Worm (Caenorhabditis elegans): ENCODE measurements around the gene C34E10.10.
A peak's percentile ranks its signal among the peaks of the same experiment; 100 is the strongest.

C34E10.10 gene

DNA sequence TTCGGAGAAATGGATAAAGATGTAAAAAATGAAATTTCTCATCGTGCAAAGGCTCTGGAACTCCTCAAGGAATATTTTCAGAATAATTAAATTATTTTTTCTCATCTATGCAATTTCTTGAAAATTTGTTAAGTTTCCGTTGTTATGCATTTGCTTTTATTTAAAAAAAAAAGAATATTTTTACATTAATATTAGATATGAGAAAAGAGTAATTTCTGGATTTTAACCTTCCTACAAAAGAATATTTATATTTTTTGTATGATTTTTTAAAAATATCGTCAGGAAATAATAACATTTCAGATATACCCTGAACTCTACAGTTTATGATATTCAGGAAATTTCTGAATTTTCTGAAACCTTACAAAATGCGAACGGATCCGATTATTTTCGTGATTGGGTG lies 37.1 kb upstream of the C34E10.10 start, which contains the start of gene gro-1:
TSS of gene gro-1 (plus strand) at position 301 of the 400 bp plus-strand sequence.
- TF ChIP-seq saeg-2 (GFP tag; IDR thresholded peaks at IDR 0.05) (no peak), lin-39 (tag; optimal IDR thresholded peaks at IDR 0.05) (no peak), unc-62 (GFP tag; optimal IDR thresholded peaks at IDR 0.05 in 1 of 2) (peak in 1 of 2 experiments; percentile 17), unc-62 (tag; optimal IDR thresholded peaks at IDR 0.05) (no peak), mdt-29 (GFP tag; IDR thresholded peaks at IDR 0.05) (no peak), gei-8 (GFP tag; optimal IDR thresholded peaks at IDR 0.05) (no peak)

DNA sequence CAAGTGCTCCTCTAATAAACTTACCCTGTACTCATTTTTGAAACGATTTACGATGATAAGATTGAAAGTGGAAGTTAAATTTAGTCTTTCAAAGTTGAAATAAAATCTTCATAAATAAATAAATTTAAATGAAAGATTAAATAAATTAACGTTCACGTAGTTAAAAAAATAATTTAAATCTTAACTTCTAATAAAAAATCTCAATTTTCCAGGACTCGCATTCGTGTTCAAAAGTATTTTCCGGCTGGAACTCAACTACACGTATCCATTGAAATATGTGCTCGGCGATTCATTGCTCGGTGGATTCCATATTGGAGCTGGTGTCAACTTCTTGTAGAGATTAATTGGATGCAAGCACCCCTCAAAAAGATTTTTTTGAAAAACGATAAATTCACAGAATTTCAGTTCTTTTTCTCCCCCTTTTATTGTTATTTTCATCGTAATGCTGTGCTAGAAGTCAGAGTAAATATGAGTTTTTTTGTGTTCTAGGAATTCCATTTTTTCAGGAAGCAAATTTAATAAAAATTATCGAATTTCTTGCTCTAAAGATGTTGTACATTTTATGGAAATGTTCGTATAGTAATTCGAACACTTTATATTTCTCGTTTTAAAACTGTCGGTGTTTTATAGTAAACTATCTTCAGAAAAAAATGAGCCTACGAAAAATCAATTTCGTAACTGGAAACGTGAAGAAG lies 35.8 kb upstream of the C34E10.10 start, which contains the start of the genes C34E10.9 and hap-1:
TSS of gene C34E10.9 (minus strand) at position 101 of the 695 bp plus-strand sequence.
TSS of gene hap-1 (plus strand) at position 645 of the 695 bp plus-strand sequence.
- TF ChIP-seq tag-97 (GFP tag; IDR thresholded peaks at IDR 0.05) (no peak), F49E8.2 (tag; optimal IDR thresholded peaks at IDR 0.05; ENCODE audit: borderline replicate concordance) (no peak), F44E2.7 (GFP tag; IDR thresholded peaks at IDR 0.05) (no peak), nhr-102 (tag; optimal IDR thresholded peaks at IDR 0.05) (no peak), nhr-48 (tag; optimal IDR thresholded peaks at IDR 0.05) (no peak)

DNA sequence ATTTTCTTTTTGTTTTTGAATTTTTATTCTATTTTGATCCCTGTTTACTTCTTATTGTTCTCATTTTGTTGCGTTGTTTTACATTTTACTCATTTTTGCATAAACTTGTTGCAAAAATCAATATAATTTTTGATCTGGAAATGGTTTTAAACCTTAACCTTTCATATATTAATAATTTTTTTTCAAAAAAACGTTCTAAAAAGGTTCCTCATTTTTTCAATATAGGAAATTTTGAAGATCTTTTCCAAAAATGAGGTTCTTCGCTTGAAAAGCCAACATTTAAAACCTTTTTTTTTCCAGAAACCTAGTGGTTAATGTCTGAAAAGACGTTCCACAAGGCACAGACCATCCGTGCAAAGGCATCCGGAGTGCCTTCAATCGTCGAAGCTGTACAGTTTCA lies 32.7 kb upstream of the C34E10.10 start, which contains the start of gene gop-3:
TSS of gene gop-3 (plus strand) at position 301 of the 400 bp plus-strand sequence.
- no peak for TF ChIP-seq ceh-32 (tag; optimal IDR thresholded peaks at IDR 0.05; ENCODE audit: poor library complexity)
- TF ChIP-seq vab-7 (GFP tag; IDR thresholded peaks at IDR 0.05): no peak
- TF ChIP-seq ama-1 (optimal IDR thresholded peaks at IDR 0.05): no peak
- TF ChIP-seq mes-2 (tag; optimal IDR thresholded peaks at IDR 0.05; ENCODE audit: poor library complexity, severe bottlenecking): no peak
- TF ChIP-seq T20F7.1 (GFP tag; optimal IDR thresholded peaks at IDR 0.05): no peak
- no peak for TF ChIP-seq duxl-1 (tag; optimal IDR thresholded peaks at IDR 0.05; ENCODE audit: poor library complexity)
- no peak for TF ChIP-seq hlh-11 (tag; optimal IDR thresholded peaks at IDR 0.05)

DNA sequence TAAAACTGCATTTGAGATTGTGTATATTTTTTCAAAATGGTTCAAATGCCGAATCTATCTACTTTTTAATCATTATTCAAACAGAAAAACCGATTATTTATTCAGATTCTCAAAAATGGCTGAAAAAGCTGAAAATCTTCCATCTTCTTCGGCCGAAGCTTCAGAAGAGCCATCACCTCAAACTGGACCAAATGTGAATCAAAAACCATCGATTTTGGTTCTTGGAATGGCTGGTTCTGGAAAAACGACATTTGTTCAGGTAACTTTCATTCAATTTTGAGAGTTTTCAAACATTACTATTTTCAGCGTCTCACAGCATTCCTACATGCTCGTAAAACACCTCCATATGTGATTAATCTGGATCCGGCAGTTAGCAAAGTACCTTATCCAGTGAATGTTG lies 31.2 kb upstream of the C34E10.10 start, which contains the start of gene gop-2:
TSS of gene gop-2 (plus strand) at position 106 of the 400 bp plus-strand sequence.
- TF ChIP-seq nhr-11 (tag; optimal IDR thresholded peaks at IDR 0.05) (no peak), ama-1 (optimal IDR thresholded peaks at IDR 0.05) (peak; percentile 24), unc-62 (GFP tag; optimal IDR thresholded peaks at IDR 0.05 in 1 of 2) (peak in 1 of 2 experiments; percentile 92), unc-62 (tag; optimal IDR thresholded peaks at IDR 0.05) (no peak), ceh-20 (GFP tag; IDR thresholded peaks at IDR 0.05) (no peak), zag-1 (tag; optimal IDR thresholded peaks at IDR 0.05) (no peak)

DNA sequence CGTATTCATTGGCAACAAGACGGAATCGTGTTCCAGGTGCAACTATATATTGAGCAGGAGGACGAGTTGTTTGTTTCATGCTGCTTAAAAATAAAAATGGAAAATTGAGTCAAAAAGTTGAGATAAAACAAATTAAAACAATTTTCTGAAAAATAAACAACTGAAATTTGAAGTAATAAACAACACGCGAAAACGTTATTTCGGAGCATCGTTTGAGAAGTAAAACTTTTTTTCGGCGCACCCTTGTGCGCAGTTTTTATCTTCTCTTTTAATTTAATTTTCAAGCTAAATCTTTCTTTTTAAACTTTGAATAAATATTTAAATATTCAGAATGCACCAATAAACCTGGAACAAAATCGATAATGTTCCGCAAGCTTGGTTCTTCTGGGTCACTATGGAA lies 26.4 kb upstream of the C34E10.10 start, which contains the start of the genes sumv-1 and gop-1:
TSS of gene sumv-1 (minus strand) at position 80 of the 400 bp plus-strand sequence.
TSS of gene gop-1 (plus strand) at position 331 of the 400 bp plus-strand sequence.
- TF ChIP-seq T20F7.1 (GFP tag; optimal IDR thresholded peaks at IDR 0.05): peak; percentile 88
- no peak for TF ChIP-seq egl-27 (tag; optimal IDR thresholded peaks at IDR 0.05)
- TF ChIP-seq nhr-111 (GFP tag; optimal IDR thresholded peaks at IDR 0.05): no peak
- TF ChIP-seq T26A8.4 (GFP tag; IDR thresholded peaks at IDR 0.05): no peak

DNA sequence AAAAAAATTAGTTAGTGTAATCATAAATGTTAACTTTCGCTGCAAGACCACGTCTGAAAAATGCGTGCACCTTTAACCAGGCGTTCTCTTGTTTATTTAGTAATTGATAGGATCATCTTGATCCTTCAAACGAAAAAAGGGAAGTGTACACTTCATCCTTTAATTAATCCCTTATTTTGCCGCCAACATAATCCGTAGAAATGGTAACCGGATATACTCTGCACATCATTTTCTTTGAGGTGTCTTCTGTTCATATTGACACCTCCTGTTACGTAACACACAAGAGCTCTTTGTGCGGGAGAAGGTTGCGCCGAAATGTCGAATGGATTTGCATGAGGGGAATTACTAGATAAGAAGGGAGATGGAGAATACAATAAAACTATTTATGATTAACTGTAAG lies 21.0 kb upstream of the C34E10.10 start:
- TF ChIP-seq hlh-30 (tag; optimal IDR thresholded peaks at IDR 0.05; ENCODE audit: insufficient read depth): no peak
- TF ChIP-seq unc-62 (GFP tag; optimal IDR thresholded peaks at IDR 0.05 in 1 of 2): peak in 1 of 2 experiments; percentile 8
- TF ChIP-seq unc-62 (tag; optimal IDR thresholded peaks at IDR 0.05): no peak
- no peak for TF ChIP-seq set-16 (GFP tag; IDR thresholded peaks at IDR 0.05)
- no peak for TF ChIP-seq sdz-12 (GFP tag; optimal IDR thresholded peaks at IDR 0.05)

All from whole organism, L4 larva.